Fruit fly (Drosophila melanogaster): ENCODE results near the gene Coq4.

Coq4 gene

DNA sequence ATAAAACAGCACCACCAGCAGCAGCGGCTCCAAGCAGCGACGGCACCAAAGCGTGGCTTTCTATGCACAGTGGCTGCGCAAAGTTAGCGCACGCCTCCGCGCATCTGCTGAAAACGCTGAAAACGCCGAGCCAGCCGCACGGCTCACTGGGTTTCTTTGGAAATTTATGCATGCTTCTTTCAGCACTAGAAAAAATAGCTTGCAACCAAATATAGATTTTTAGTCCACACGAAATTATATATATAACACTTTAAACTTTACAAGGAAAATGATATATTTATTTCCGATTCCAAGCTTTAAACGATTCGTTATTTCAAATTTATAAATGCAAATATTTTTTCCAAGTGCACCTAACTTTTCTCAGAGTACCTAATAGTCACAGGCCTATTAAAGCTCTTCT lies 28.8 kb downstream of the Coq4 start (continued):
- no peak for TF ChIP-seq CG7987 (GFP tag; optimal IDR thresholded peaks at IDR 0.05)
- no peak for TF ChIP-seq salm (tag; optimal IDR thresholded peaks at IDR 0.05)
- TF ChIP-seq onecut (GFP tag; IDR thresholded peaks at IDR 0.05): no peak
- no peak for TF ChIP-seq CG11398 (GFP tag; optimal IDR thresholded peaks at IDR 0.05)
- peak; percentile 54 for TF ChIP-seq Oli (tag; optimal IDR thresholded peaks at IDR 0.05)
- no peak for TF ChIP-seq lbe (GFP tag; optimal IDR thresholded peaks at IDR 0.05)
- no peak for TF ChIP-seq CG7963 (GFP tag; IDR thresholded peaks at IDR 0.05; ENCODE audit: partially characterized antibody)
- TF ChIP-seq CG11456 (GFP tag; IDR thresholded peaks at IDR 0.05): 0 out of 3 replicates have a peak, but pooled peaks have one; percentile 19
- TF ChIP-seq Hr39 (optimal IDR thresholded peaks at IDR 0.05): no peak
- TF ChIP-seq her (GFP tag; optimal IDR thresholded peaks at IDR 0.05): no peak
- no peak for TF ChIP-seq CG15011 (GFP tag; optimal IDR thresholded peaks at IDR 0.05)
- no peak for TF ChIP-seq pros (GFP tag; optimal IDR thresholded peaks at IDR 0.05)
- no peak for TF ChIP-seq ssp (GFP tag; IDR thresholded peaks at IDR 0.05)
- TF ChIP-seq Sox100B (GFP tag; optimal IDR thresholded peaks at IDR 0.05): peak; percentile 34
- peak; percentile 54 for TF ChIP-seq CG15269 (tag; optimal IDR thresholded peaks at IDR 0.05)
- peak; percentile 56 for TF ChIP-seq nmo (GFP tag; optimal IDR thresholded peaks at IDR 0.05)
- TF ChIP-seq NC2α (GFP tag; optimal IDR thresholded peaks at IDR 0.05): no peak
- no peak for TF ChIP-seq pan (optimal IDR thresholded peaks at IDR 0.05)
- no peak for TF ChIP-seq pan (GFP tag; optimal IDR thresholded peaks at IDR 0.05 in 1 of 2, IDR thresholded peaks at IDR 0.05 in 1 of 2)
- TF ChIP-seq Scr (GFP tag; IDR thresholded peaks at IDR 0.05; ENCODE audit: partially characterized antibody): no peak
- TF ChIP-seq wdn (GFP tag; IDR thresholded peaks at IDR 0.05): no peak
- TF ChIP-seq Pdp1 (GFP tag; optimal IDR thresholded peaks at IDR 0.05): peak; percentile 6 to 12
- TF ChIP-seq corto (GFP tag; optimal IDR thresholded peaks at IDR 0.05): no peak
- no peak for TF ChIP-seq otp (GFP tag; IDR thresholded peaks at IDR 0.05)
- no peak for TF ChIP-seq Hand (GFP tag; optimal IDR thresholded peaks at IDR 0.05)
- TF ChIP-seq CTCF (GFP tag; optimal IDR thresholded peaks at IDR 0.05): no peak
- TF ChIP-seq CG10959 (GFP tag; IDR thresholded peaks at IDR 0.05): no peak
- TF ChIP-seq p53 (GFP tag; optimal IDR thresholded peaks at IDR 0.05): no peak
- no peak for TF ChIP-seq CG8478 (optimal IDR thresholded peaks at IDR 0.05)
- no peak for TF ChIP-seq Hmx (GFP tag; optimal IDR thresholded peaks at IDR 0.05)
- peak; percentile 18 for TF ChIP-seq Fer3 (tag; optimal IDR thresholded peaks at IDR 0.05)
- TF ChIP-seq CG14667 (GFP tag; IDR thresholded peaks at IDR 0.05): no peak
- TF ChIP-seq oc (tag; optimal IDR thresholded peaks at IDR 0.05): no peak
- TF ChIP-seq Sry-δ (GFP tag; optimal IDR thresholded peaks at IDR 0.05): no peak
- no peak for TF ChIP-seq CG2875 (GFP tag; optimal IDR thresholded peaks at IDR 0.05)
- TF ChIP-seq CG18262 (tag; optimal IDR thresholded peaks at IDR 0.05): peak; percentile 41
- no peak for TF ChIP-seq CG10543 (GFP tag; optimal IDR thresholded peaks at IDR 0.05)
- TF ChIP-seq CG10366 (GFP tag; IDR thresholded peaks at IDR 0.05): peak; percentile 33
- no peak for TF ChIP-seq CG4854 (GFP tag; optimal IDR thresholded peaks at IDR 0.05)
- no peak for TF ChIP-seq CG10209 (GFP tag; optimal IDR thresholded peaks at IDR 0.05)
- TF ChIP-seq Doc3 (GFP tag; IDR thresholded peaks at IDR 0.05; ENCODE audit: partially characterized antibody): no peak
- TF ChIP-seq Med (GFP tag): peak; percentile 77
- TF ChIP-seq CG4404 (GFP tag; IDR thresholded peaks at IDR 0.05): no peak
- no peak for TF ChIP-seq gro (GFP tag; optimal IDR thresholded peaks at IDR 0.05)
- TF ChIP-seq sim (GFP tag; IDR thresholded peaks at IDR 0.05): no peak
- no peak for TF ChIP-seq Neu2 (GFP tag; optimal IDR thresholded peaks at IDR 0.05; ENCODE audit: borderline replicate concordance)
- TF ChIP-seq Atf-2 (GFP tag; optimal IDR thresholded peaks at IDR 0.05): no peak
- TF ChIP-seq D (optimal IDR thresholded peaks at IDR 0.05): no peak
- TF ChIP-seq D (GFP tag; optimal IDR thresholded peaks at IDR 0.05): peak; percentile 46
- TF ChIP-seq CG13624 (GFP tag; optimal IDR thresholded peaks at IDR 0.05): no peak
- no peak for TF ChIP-seq CG7372 (GFP tag; IDR thresholded peaks at IDR 0.05)
- no peak for TF ChIP-seq nom (GFP tag; optimal IDR thresholded peaks at IDR 0.05)
- TF ChIP-seq dati (GFP tag; IDR thresholded peaks at IDR 0.05): no peak
